Fruit fly (Drosophila melanogaster) whole organism, prepupa: Measurements from ENCODE around the gene CG11980.
A peak's percentile ranks its signal among the peaks of the same experiment; 100 is the strongest.

Experiments
- Blimp-1 ChIP-seq: fragments of 200-800 bp; sonication (Bioruptor generic); optimal IDR thresholded peaks from 3 replicates; lab custom pipeline; 2017; ENCODE audit warnings: missing biosample characterization, missing genetic modification characterization, mild to moderate bottlenecking, moderate library complexity, missing genetic modification reagents
- CG11294 ChIP-seq: fragments of 200-800 bp; sonication (Bioruptor generic); IDR thresholded peaks from 2 replicates; pipeline ENCODE4 v1.3.6; 2022; ENCODE audit warnings: missing biosample characterization, missing genetic modification characterization
- CG11902 ChIP-seq: fragments of 200-800 bp; sonication (Bioruptor generic); optimal IDR thresholded peaks from 3 replicates; lab custom pipeline; 2016; ENCODE audit warnings: missing biosample characterization, missing genetic modification characterization
- CG15336 ChIP-seq: fragments of 200-800 bp; sonication (Bioruptor generic); IDR thresholded peaks from 2 replicates; pipeline ENCODE4 v1.3.6; 2022; ENCODE audit warnings: missing biosample characterization, missing genetic modification characterization
- CG1621 ChIP-seq: fragments of 200-800 bp; sonication (Bioruptor generic); optimal IDR thresholded peaks from 3 replicates; lab custom pipeline; 2018; ENCODE audit warnings: missing biosample characterization, mild to moderate bottlenecking, missing genetic modification characterization
- CG16779 ChIP-seq: fragments of 200-800 bp; sonication (Bioruptor generic); optimal IDR thresholded peaks from 3 replicates; lab custom pipeline; 2017; ENCODE audit warnings: missing biosample characterization, mild to moderate bottlenecking, missing genetic modification characterization
- CG31627 ChIP-seq: fragments of 200-800 bp; sonication (Bioruptor generic); optimal IDR thresholded peaks from 3 replicates; lab custom pipeline; 2016; ENCODE audit warnings: missing biosample characterization, missing genetic modification characterization
- CG32006 ChIP-seq: fragments of 200-800 bp; sonication (Bioruptor generic); optimal IDR thresholded peaks from 3 replicates; lab custom pipeline; 2017; ENCODE audit warnings: missing biosample characterization, mild to moderate bottlenecking, missing genetic modification characterization
- CG3919 ChIP-seq: fragments of 200-800 bp; sonication (Bioruptor generic); optimal IDR thresholded peaks from 3 replicates; lab custom pipeline; 2016; ENCODE audit warnings: missing biosample characterization, missing genetic modification characterization
- CG4318 ChIP-seq: fragments of 200-800 bp; sonication (Bioruptor generic); optimal IDR thresholded peaks from 3 replicates; lab custom pipeline; 2017; ENCODE audit warnings: missing biosample characterization, mild to moderate bottlenecking, missing genetic modification characterization
- CG6276 ChIP-seq: fragments of 200-800 bp; sonication (Bioruptor generic); optimal IDR thresholded peaks from 2 replicates; lab custom pipeline; 2017; ENCODE audit warnings: missing biosample characterization, mild to moderate bottlenecking, missing genetic modification characterization
- CG6792 ChIP-seq: fragments of 200-800 bp; sonication (Bioruptor generic); optimal IDR thresholded peaks from 3 replicates; lab custom pipeline; 2016; ENCODE audit warnings: missing biosample characterization, missing genetic modification characterization
- CG6854 ChIP-seq: fragments of 200-800 bp; sonication (Bioruptor generic); optimal IDR thresholded peaks from 2 replicates; lab custom pipeline; 2017; ENCODE audit warnings: missing biosample characterization, mild to moderate bottlenecking, missing genetic modification characterization
- CG7368 ChIP-seq: fragments of 200-800 bp; sonication (Bioruptor generic); optimal IDR thresholded peaks from 3 replicates; lab custom pipeline; 2016; ENCODE audit warnings: missing biosample characterization, missing genetic modification characterization
- CG9139 ChIP-seq: fragments of 200-800 bp; sonication (Bioruptor generic); optimal IDR thresholded peaks from 3 replicates; lab custom pipeline; 2017; ENCODE audit warnings: missing biosample characterization, mild to moderate bottlenecking, missing genetic modification characterization
- Eip75B ChIP-seq: fragments of 200-800 bp; sonication (Bioruptor generic); optimal IDR thresholded peaks from 3 replicates; lab custom pipeline; 2016; ENCODE audit warnings: missing biosample characterization, missing genetic modification characterization
- Ets96B ChIP-seq: fragments of 200-800 bp; optimal IDR thresholded peaks from 2 replicates; lab custom pipeline; 2019; ENCODE audit warnings: missing biosample characterization, mild to moderate bottlenecking, missing genetic modification characterization, moderate library complexity
- Gug ChIP-seq: fragments of 200-800 bp; sonication (Bioruptor generic); IDR thresholded peaks from 2 replicates; pipeline ENCODE4 v1.3.6; 2022; ENCODE audit warnings: missing biosample characterization, missing genetic modification characterization
- Hr38 ChIP-seq: sonication (Bioruptor generic); optimal IDR thresholded peaks from 2 replicates; lab custom pipeline; 2016; ENCODE audit warnings: missing biosample characterization, missing genetic modification characterization
- Hr39 ChIP-seq: fragments of 200-800 bp; sonication (Bioruptor generic); optimal IDR thresholded peaks from 2 replicates; lab custom pipeline; 2016; ENCODE audit warnings: missing biosample characterization, missing genetic modification characterization
- Lpt ChIP-seq: fragments of 200-800 bp; sonication (Bioruptor generic); optimal IDR thresholded peaks from 3 replicates; lab custom pipeline; 2016; ENCODE audit warnings: missing biosample characterization, missing genetic modification characterization
- Met ChIP-seq: fragments of 200-800 bp; sonication (Bioruptor generic); optimal IDR thresholded peaks from 3 replicates; lab custom pipeline; 2016; ENCODE audit warnings: missing biosample characterization, missing genetic modification characterization
- Smox ChIP-seq: fragments of 200-800 bp; sonication (Bioruptor generic); optimal IDR thresholded peaks from 3 replicates; lab custom pipeline; 2016; ENCODE audit warnings: missing biosample characterization, missing genetic modification characterization
- Sox15 ChIP-seq: fragments of 200-800 bp; sonication (Bioruptor generic); optimal IDR thresholded peaks from 3 replicates; lab custom pipeline; 2016; ENCODE audit warnings: missing biosample characterization, missing genetic modification characterization
- achi ChIP-seq: fragments of 200-800 bp; sonication (Bioruptor generic); optimal IDR thresholded peaks from 3 replicates; lab custom pipeline; 2016; ENCODE audit warnings: missing biosample characterization, missing genetic modification characterization
- acj6 ChIP-seq: fragments of 200-800 bp; sonication (Bioruptor generic); optimal IDR thresholded peaks from 3 replicates; lab custom pipeline; 2016; ENCODE audit warnings: missing biosample characterization, missing genetic modification characterization
- dsx ChIP-seq: fragments of 200-800 bp; optimal IDR thresholded peaks from 3 replicates; lab custom pipeline; 2019; ENCODE audit warnings: missing biosample characterization, mild to moderate bottlenecking, missing genetic modification characterization, moderate library complexity; ENCODE audit not compliant: poor library complexity, severe bottlenecking
- eg ChIP-seq: fragments of 200-800 bp; sonication (Bioruptor generic); IDR thresholded peaks from 3 replicates; pipeline ENCODE4 v1.3.6; 2022; ENCODE audit warnings: missing biosample characterization, missing genetic modification characterization
- esn ChIP-seq: fragments of 200-800 bp; sonication (Bioruptor generic); optimal IDR thresholded peaks from 2 replicates; lab custom pipeline; 2016; ENCODE audit warnings: missing biosample characterization, mild to moderate bottlenecking, missing genetic modification characterization, moderate library complexity
- fd59A ChIP-seq: fragments of 200-800 bp; sonication (Bioruptor generic); optimal IDR thresholded peaks from 2 replicates; lab custom pipeline; 2017; ENCODE audit warnings: missing biosample characterization, mild to moderate bottlenecking, missing genetic modification characterization, missing genetic modification reagents
- fd85E ChIP-seq: fragments of 200-800 bp; sonication (Bioruptor generic); optimal IDR thresholded peaks from 3 replicates; lab custom pipeline; 2016; ENCODE audit warnings: missing biosample characterization, missing genetic modification characterization
- fkh ChIP-seq: fragments of 200-800 bp; sonication (Bioruptor generic); optimal IDR thresholded peaks from 3 replicates; lab custom pipeline; 2017; ENCODE audit warnings: missing biosample characterization, mild to moderate bottlenecking, missing genetic modification characterization, moderate library complexity
- lz ChIP-seq: fragments of 200-800 bp; sonication (Bioruptor generic); optimal IDR thresholded peaks from 3 replicates; lab custom pipeline; 2016; ENCODE audit warnings: missing biosample characterization, missing genetic modification characterization
- net ChIP-seq: fragments of 200-800 bp; sonication (Bioruptor generic); optimal IDR thresholded peaks from 3 replicates; lab custom pipeline; 2016; ENCODE audit warnings: missing biosample characterization, missing genetic modification characterization
- pdm3 ChIP-seq: fragments of 200-800 bp; sonication (Bioruptor generic); optimal IDR thresholded peaks from 3 replicates; lab custom pipeline; 2016; ENCODE audit warnings: missing biosample characterization, missing genetic modification characterization
- salr ChIP-seq, 2 experiments: fragments of 200-800 bp; sonication (Bioruptor generic); optimal IDR thresholded peaks; 3 replicates each; lab custom pipeline; 2016 to 2018; ENCODE audit warnings: missing biosample characterization in 2 of 2, missing genetic modification characterization in 2 of 2, mild to moderate bottlenecking in 1 of 2
- spab ChIP-seq: fragments of 200-800 bp; sonication (Bioruptor generic); optimal IDR thresholded peaks from 2 replicates; lab custom pipeline; 2017; ENCODE audit warnings: missing biosample characterization, mild to moderate bottlenecking, missing genetic modification characterization, missing genetic modification reagents
- ss ChIP-seq, 2 experiments: fragments of 200-800 bp; sonication (Bioruptor generic); optimal IDR thresholded peaks; 2 replicates in 1 of 2; 3 replicates in 1 of 2; lab custom pipeline; 2017 to 2018; ENCODE audit warnings: mild to moderate bottlenecking in 2 of 2, missing biosample characterization in 2 of 2, missing genetic modification characterization in 2 of 2, moderate library complexity in 1 of 2
- topi ChIP-seq: fragments of 200-800 bp; sonication (Bioruptor generic); optimal IDR thresholded peaks from 3 replicates; lab custom pipeline; 2016; ENCODE audit warnings: missing biosample characterization, missing genetic modification characterization

CG11980 gene

DNA sequence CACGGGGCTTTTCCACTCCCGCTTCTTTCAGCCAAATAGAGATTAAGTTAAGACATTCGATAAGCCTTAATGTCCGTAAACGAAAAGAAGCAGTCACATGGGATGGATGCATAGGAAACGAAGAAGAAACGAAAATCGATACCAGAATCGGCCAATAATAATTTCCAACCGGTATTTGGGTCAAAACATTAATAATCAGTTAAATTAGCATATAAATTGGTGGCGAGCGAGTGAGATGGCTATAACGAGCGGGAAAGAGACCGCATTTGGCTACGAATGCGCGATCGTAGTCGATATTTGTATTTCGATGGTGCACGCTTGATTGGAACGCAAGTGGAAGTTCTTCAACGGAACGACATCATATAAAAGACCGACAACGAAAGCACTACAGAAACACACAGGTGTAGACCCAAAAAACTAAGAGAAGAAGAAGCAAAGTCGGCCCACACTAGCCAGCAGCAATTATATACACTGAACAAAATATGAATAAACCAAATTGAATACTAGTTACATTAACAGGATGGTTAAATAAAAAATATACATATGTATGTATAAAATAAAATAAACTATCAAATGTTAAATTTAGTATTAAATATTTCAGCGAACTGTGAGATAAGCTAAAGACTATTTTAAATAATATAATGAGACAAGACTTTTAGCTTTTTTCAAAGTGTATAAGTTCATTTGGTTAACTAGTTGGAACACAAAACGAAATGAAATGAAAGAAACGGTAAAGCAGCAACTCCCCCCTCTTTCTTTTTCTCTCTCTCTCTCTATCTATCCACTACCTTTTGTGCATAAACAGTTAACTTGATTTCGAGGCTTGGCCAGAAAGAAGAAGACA, 49.1 kb upstream of the CG11980 start (continued):
- TF ChIP-seq Gug (GFP tag; lab: Robert Waterston, UW) (no peak), Met (GFP tag; lab: Kevin White, UChicago) (no peak), CG11902 (GFP tag; lab: Kevin White, UChicago) (no peak), dsx (no peak), spab (no peak), CG32006 (peak; percentile 67), Smox (no peak), Sox15 (GFP tag; lab: Kevin White, UChicago) (no peak), CG7368 (GFP tag; lab: Kevin White, UChicago) (no peak), topi (GFP tag; lab: Kevin White, UChicago) (no peak), CG31627 (GFP tag; lab: Kevin White, UChicago) (no peak), CG9139 (GFP tag; lab: Kevin White, UChicago) (no peak), achi (no peak), Blimp-1 (no peak)

DNA sequence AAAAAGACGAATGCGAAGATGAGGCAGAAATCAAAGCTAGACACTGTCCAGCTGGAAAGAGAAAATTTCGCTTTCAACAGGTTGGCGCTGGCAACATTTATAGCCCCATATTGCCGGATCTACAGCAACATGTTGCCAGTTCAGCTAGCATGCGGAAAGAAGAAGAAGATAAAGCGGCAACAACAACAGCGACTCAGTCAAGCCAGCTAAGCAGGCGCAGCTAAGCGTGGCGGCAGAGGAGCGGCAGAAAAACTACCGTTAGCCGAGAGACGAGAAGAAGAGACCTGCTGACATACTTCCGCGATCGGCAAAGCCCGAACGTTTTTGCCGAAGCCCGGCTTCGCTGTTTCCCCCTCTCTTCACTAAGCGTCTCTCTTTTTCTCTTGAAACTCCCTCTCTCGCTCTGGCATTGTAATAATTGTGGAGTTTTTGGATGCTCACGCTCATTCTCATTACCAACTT, 48.4 kb upstream of the CG11980 start:
- TF ChIP-seq CG1621 (peak; percentile 23), Ets96B (tag; lab: Kevin White, UChicago) (no peak), salr (GFP tag; optimal IDR thresholded peaks at IDR 0.05; lab: Kevin White, UChicago) (no peak), dsx (peak; percentile 5), Hr39 (no peak), Eip75B (GFP tag; lab: Kevin White, UChicago) (peak; percentile 74), Blimp-1 (peak; percentile 33), eg (GFP tag; lab: Robert Waterston, UW) (peak; percentile 17; the same call in 1 of the 3 replicates), CG6854 (GFP tag; lab: Kevin White, UChicago) (peak; percentile 35), esn (GFP tag; lab: Kevin White, UChicago) (no peak), CG4318 (no peak), CG15336 (GFP tag; lab: Robert Waterston, UW) (no peak), CG16779 (tag; lab: Kevin White, UChicago) (no peak), CG6792 (no peak), lz (no peak), CG6276 (GFP tag; lab: Kevin White, UChicago) (no peak)
- TF ChIP-seq, all 60 proteins: peak for 6

DNA sequence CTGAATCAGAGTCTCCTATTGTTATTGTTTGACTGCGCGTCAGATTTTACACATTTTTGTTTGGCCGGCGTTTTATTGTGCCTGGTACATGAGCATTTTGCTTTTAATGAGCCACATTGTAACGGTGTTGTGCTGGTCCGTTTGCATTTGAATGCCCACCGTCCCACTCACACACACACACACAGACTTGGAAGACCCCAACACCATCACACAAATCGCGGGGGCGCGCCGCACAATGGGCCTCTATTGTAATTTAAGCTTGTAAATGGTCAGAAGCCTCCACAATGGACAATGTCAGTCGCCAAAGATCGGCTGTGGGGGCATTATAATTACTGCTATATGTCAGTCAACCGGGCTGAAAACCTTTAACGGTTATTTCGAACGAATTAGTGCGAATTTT, 47.5 kb upstream of the CG11980 start:
- TF ChIP-seq acj6 (no peak), pdm3 (GFP tag; lab: Kevin White, UChicago) (no peak), net (GFP tag; lab: Kevin White, UChicago) (no peak), CG3919 (GFP tag; lab: Kevin White, UChicago) (no peak), fd85E (no peak), Met (GFP tag; lab: Kevin White, UChicago) (no peak), Blimp-1 (no peak), Hr39 (no peak), fkh (GFP tag; lab: Kevin White, UChicago) (no peak), Lpt (GFP tag; lab: Kevin White, UChicago) (no peak), Hr38 (no peak), ss (GFP tag; optimal IDR thresholded peaks at IDR 0.05; lab: Kevin White, UChicago) (no peak), spab (no peak), CG9139 (GFP tag; lab: Kevin White, UChicago) (no peak), CG11294 (GFP tag; lab: Robert Waterston, UW) (no peak), fd59A (GFP tag; lab: Kevin White, UChicago) (no peak), Gug (GFP tag; lab: Robert Waterston, UW) (no peak), CG15336 (GFP tag; lab: Robert Waterston, UW) (no peak)
